Fruit fly (Drosophila melanogaster) whole organism, prepupa: ENCODE measurements around the gene CG10126.

Experiments
- Blimp-1 ChIP-seq: fragments of 200-800 bp; sonication (Bioruptor generic); optimal IDR thresholded peaks from 3 replicates; lab custom pipeline; 2017; ENCODE audit warnings: missing biosample characterization, missing genetic modification characterization, mild to moderate bottlenecking, moderate library complexity, missing genetic modification reagents
- CG11294 ChIP-seq: fragments of 200-800 bp; sonication (Bioruptor generic); IDR thresholded peaks from 2 replicates; pipeline ENCODE4 v1.3.6; 2022; ENCODE audit warnings: missing biosample characterization, missing genetic modification characterization
- CG11762 ChIP-seq: fragments of 200-800 bp; sonication (Bioruptor generic); optimal IDR thresholded peaks from 3 replicates; lab custom pipeline; 2016; ENCODE audit warnings: missing biosample characterization, missing genetic modification characterization; ENCODE audit not compliant: insufficient read depth
- CG11902 ChIP-seq: fragments of 200-800 bp; sonication (Bioruptor generic); optimal IDR thresholded peaks from 3 replicates; lab custom pipeline; 2016; ENCODE audit warnings: missing biosample characterization, missing genetic modification characterization
- CG3032 ChIP-seq: fragments of 200-800 bp; optimal IDR thresholded peaks from 2 replicates; lab custom pipeline; 2019; ENCODE audit warnings: missing biosample characterization, mild to moderate bottlenecking, missing genetic modification characterization, moderate library complexity
- CG31627 ChIP-seq: fragments of 200-800 bp; sonication (Bioruptor generic); optimal IDR thresholded peaks from 3 replicates; lab custom pipeline; 2016; ENCODE audit warnings: missing biosample characterization, missing genetic modification characterization
- CG34406 ChIP-seq: fragments of 200-800 bp; sonication (Bioruptor generic); optimal IDR thresholded peaks from 3 replicates; lab custom pipeline; 2016; ENCODE audit warnings: missing biosample characterization, missing genetic modification characterization
- CG3919 ChIP-seq: fragments of 200-800 bp; sonication (Bioruptor generic); optimal IDR thresholded peaks from 3 replicates; lab custom pipeline; 2016; ENCODE audit warnings: missing biosample characterization, missing genetic modification characterization
- CG9139 ChIP-seq: fragments of 200-800 bp; sonication (Bioruptor generic); optimal IDR thresholded peaks from 3 replicates; lab custom pipeline; 2017; ENCODE audit warnings: missing biosample characterization, mild to moderate bottlenecking, missing genetic modification characterization
- Met ChIP-seq: fragments of 200-800 bp; sonication (Bioruptor generic); optimal IDR thresholded peaks from 3 replicates; lab custom pipeline; 2016; ENCODE audit warnings: missing biosample characterization, missing genetic modification characterization
- Sox102F ChIP-seq: fragments of 200-800 bp; sonication (Bioruptor generic); optimal IDR thresholded peaks from 2 replicates; lab custom pipeline; 2016; ENCODE audit warnings: missing biosample characterization, mild to moderate bottlenecking, missing genetic modification characterization
- Sox14 ChIP-seq: fragments of 200-800 bp; sonication (Bioruptor generic); optimal IDR thresholded peaks from 3 replicates; lab custom pipeline; 2016; ENCODE audit warnings: missing biosample characterization, missing genetic modification characterization
- fkh ChIP-seq: fragments of 200-800 bp; sonication (Bioruptor generic); optimal IDR thresholded peaks from 3 replicates; lab custom pipeline; 2017; ENCODE audit warnings: missing biosample characterization, mild to moderate bottlenecking, missing genetic modification characterization, moderate library complexity
- spab ChIP-seq: fragments of 200-800 bp; sonication (Bioruptor generic); optimal IDR thresholded peaks from 2 replicates; lab custom pipeline; 2017; ENCODE audit warnings: missing biosample characterization, mild to moderate bottlenecking, missing genetic modification characterization, missing genetic modification reagents

- TF ChIP-seq fkh (GFP tag; lab: Kevin White, UChicago) (peak; percentile 61), Sox102F (GFP tag; lab: Kevin White, UChicago) (no peak), CG31627 (no peak), Sox14 (GFP tag; lab: Kevin White, UChicago) (no peak), Met (GFP tag; lab: Kevin White, UChicago) (no peak), CG34406 (GFP tag; lab: Kevin White, UChicago) (no peak), Blimp-1 (GFP tag; lab: Kevin White, UChicago) (no peak), CG11762 (GFP tag; lab: Kevin White, UChicago) (no peak), spab (GFP tag; lab: Kevin White, UChicago) (no peak), CG11902 (GFP tag; lab: Kevin White, UChicago) (no peak), CG3032 (tag; lab: Kevin White, UChicago) (no peak), CG9139 (GFP tag; lab: Kevin White, UChicago) (no peak), CG3919 (GFP tag; lab: Kevin White, UChicago) (no peak), CG11294 (GFP tag; lab: Robert Waterston, UW) (no peak)
These were observed 967 bp downstream of the CG10126 start for dm6 chr3R:12858079-12858478.
